Worm (Caenorhabditis elegans) whole organism, mixed stage, embryonic: ENCODE results near the gene F20B6.5.

Source experiments
- ces-1 ChIP-seq: fragments of 150-350 bp; optimal IDR thresholded peaks from 2 replicates; lab custom pipeline; 2014; ENCODE audit warnings: missing biosample characterization, missing genetic modification reagents, missing genetic modification characterization
- elt-1 ChIP-seq: sonication (generic microtip); optimal IDR thresholded peaks from 2 replicates; lab custom pipeline; 2017; ENCODE audit warnings: missing genetic modification characterization, mild to moderate bottlenecking, missing compliant biosample characterization, antibody characterized with exemption, moderate library complexity, borderline replicate concordance; ENCODE audit not compliant: insufficient read depth
- elt-3 ChIP-seq: fragments of 150-350 bp; optimal IDR thresholded peaks from 2 replicates; lab custom pipeline; 2014; ENCODE audit warnings: missing biosample characterization, missing genetic modification characterization
- lin-13 ChIP-seq: fragments of 150-350 bp; optimal IDR thresholded peaks from 2 replicates; lab custom pipeline; 2014; ENCODE audit warnings: missing biosample characterization, missing genetic modification characterization
- lin-32 ChIP-seq: fragments of 200-800 bp; sonication (Bioruptor generic); optimal IDR thresholded peaks from 2 replicates; lab custom pipeline; 2018; ENCODE audit warnings: mild to moderate bottlenecking, missing genetic modification characterization, missing compliant biosample characterization
- mls-2 ChIP-seq: sonication (generic microtip); optimal IDR thresholded peaks from 2 replicates; lab custom pipeline; 2016; ENCODE audit warnings: mild to moderate bottlenecking, missing genetic modification characterization, moderate library complexity, missing compliant biosample characterization
- snpc-4 ChIP-seq: fragments of 150-350 bp; optimal IDR thresholded peaks from 2 replicates; lab custom pipeline; 2014; ENCODE audit warnings: missing biosample characterization, missing genetic modification characterization
- unc-120 ChIP-seq: sonication (generic microtip); optimal IDR thresholded peaks from 2 replicates; lab custom pipeline; 2017; ENCODE audit warnings: missing genetic modification characterization, missing compliant biosample characterization; ENCODE audit not compliant: poor library complexity, severe bottlenecking

DNA sequence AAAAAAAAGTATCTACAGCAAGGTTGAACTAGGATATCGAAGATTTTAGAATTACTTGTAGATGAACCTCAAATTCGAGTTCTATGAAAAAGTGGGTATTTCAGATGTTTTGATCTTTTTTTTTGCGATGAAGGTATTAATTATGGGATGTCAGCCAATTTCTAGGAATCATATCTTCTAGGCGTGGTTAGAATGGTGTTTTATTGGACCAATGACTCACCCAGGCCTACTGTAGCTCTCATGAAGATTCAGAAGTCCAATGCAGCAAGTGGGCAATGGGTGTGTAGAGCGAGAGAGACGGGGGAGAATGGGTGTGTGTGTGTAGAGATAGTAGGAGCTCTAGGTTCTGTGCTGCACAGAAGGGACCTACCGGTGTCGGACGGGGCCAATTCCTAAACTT, 22.5 kb upstream of the F20B6.5 start:
- no peak for TF ChIP-seq mls-2 (tag; lab: Kevin White, UChicago)
- TF ChIP-seq lin-13 (tag; lab: Kevin White, UChicago), result no peak
- no peak for TF ChIP-seq elt-1 (tag; lab: Kevin White, UChicago)
- no peak for TF ChIP-seq snpc-4
- no peak for TF ChIP-seq elt-3
- TF ChIP-seq ces-1 (GFP tag; lab: Kevin White, UChicago), result no peak
- TF ChIP-seq lin-32 (GFP tag; lab: Kevin White, UChicago), result no peak
- TF ChIP-seq unc-120 (tag; lab: Kevin White, UChicago), result peak; percentile 20
